Worm (Caenorhabditis elegans) whole organism, young adult: Measurements from ENCODE around the gene nas-1.

ENCODE experiments used
- akir-1 ChIP-seq: fragments of 200-800 bp; sonication (Bioruptor generic); optimal IDR thresholded peaks from 2 replicates; lab custom pipeline; 2018; ENCODE audit warnings: mild to moderate bottlenecking, missing genetic modification characterization, moderate library complexity, missing compliant biosample characterization
- atf-7 ChIP-seq: sonication (generic microtip); optimal IDR thresholded peaks from 2 replicates; lab custom pipeline; 2017; ENCODE audit warnings: mild to moderate bottlenecking, missing genetic modification characterization, missing compliant biosample characterization
- attf-5 ChIP-seq: fragments of 200-800 bp; sonication (Bioruptor generic); optimal IDR thresholded peaks from 2 replicates; lab custom pipeline; 2018; ENCODE audit warnings: mild to moderate bottlenecking, missing genetic modification characterization, missing compliant biosample characterization
- ceh-27 ChIP-seq: fragments of 200-800 bp; sonication (Bioruptor generic); optimal IDR thresholded peaks from 2 replicates; lab custom pipeline; 2018; ENCODE audit warnings: mild to moderate bottlenecking, missing genetic modification characterization, moderate library complexity, missing compliant biosample characterization
- ceh-91 ChIP-seq: fragments of 200-800 bp; sonication (Bioruptor generic); IDR thresholded peaks from 2 replicates; pipeline ENCODE4 v1.3.6; 2022; ENCODE audit warnings: missing genetic modification reagents, missing genetic modification characterization, missing compliant biosample characterization
- let-526 ChIP-seq: fragments of 200-800 bp; sonication (Bioruptor generic); IDR thresholded peaks from 2 replicates; pipeline ENCODE4 v1.3.6; 2022; ENCODE audit warnings: missing genetic modification reagents, missing genetic modification characterization, missing compliant biosample characterization
- let-607 ChIP-seq, 2 experiments: fragments of 200-800 bp in 1 of 2; sonication (Bioruptor generic) in 1 of 2; sonication (generic microtip) in 1 of 2; optimal IDR thresholded peaks; 2 replicates each; lab custom pipeline; 2016 to 2018; ENCODE audit warnings: mild to moderate bottlenecking in 2 of 2, missing compliant biosample characterization in 2 of 2, missing genetic modification characterization in 2 of 2, moderate library complexity in 2 of 2, missing genotype in 1 of 2
- madf-6 ChIP-seq: fragments of 200-800 bp; sonication (Bioruptor generic); IDR thresholded peaks from 2 replicates; pipeline ENCODE4 v1.3.6; 2022; ENCODE audit warnings: missing genetic modification reagents, missing genetic modification characterization, missing compliant biosample characterization
- tbp1 ChIP-seq: fragments of 200-800 bp; sonication (Bioruptor generic); optimal IDR thresholded peaks from 2 replicates; lab custom pipeline; 2018; ENCODE audit warnings: mild to moderate bottlenecking, missing genetic modification characterization, missing compliant biosample characterization
- unc-130 ChIP-seq: sonication (generic microtip); optimal IDR thresholded peaks from 2 replicates; lab custom pipeline; 2016; ENCODE audit warnings: missing genetic modification reagents, missing genetic modification characterization, missing compliant biosample characterization

ce11 chrIII:13457305-13457704 lies 51.7 kb downstream of the nas-1 start:
- no peak for TF ChIP-seq atf-7 (tag; lab: Kevin White, UChicago)
- TF ChIP-seq ceh-91 (GFP tag; lab: Robert Waterston, UW), result no peak
- no peak for TF ChIP-seq unc-130 (GFP tag; lab: Kevin White, UChicago)
- no peak for TF ChIP-seq akir-1 (GFP tag; lab: Kevin White, UChicago)
- no peak for TF ChIP-seq let-526
- no peak for TF ChIP-seq attf-5
- no peak for TF ChIP-seq let-607 (tag; optimal IDR thresholded peaks at IDR 0.05; lab: Kevin White, UChicago)
- no peak for TF ChIP-seq tbp1
- no peak for TF ChIP-seq ceh-27 (GFP tag; lab: Kevin White, UChicago)
- TF ChIP-seq madf-6 (GFP tag; lab: Robert Waterston, UW), result no peak
